Fruit fly (Drosophila melanogaster) whole organism: ENCODE data around the gene CG6749.

ENCODE experiments used
- Dll ChIP-seq: fragments of >200 bp; optimal IDR thresholded peaks from 2 replicates; lab custom pipeline; 2017
- EcR ChIP-seq, 2 experiments: fragments of >200 bp; optimal IDR thresholded peaks; 2 replicates each; lab custom pipeline; 2017; ENCODE audit warnings: missing biosample characterization in 2 of 2, missing genetic modification characterization in 2 of 2, missing genetic modification reagents in 2 of 2
- pan ChIP-seq: fragments of >200 bp; optimal IDR thresholded peaks from 2 replicates; lab custom pipeline; 2017
- usp ChIP-seq: fragments of >200 bp; optimal IDR thresholded peaks from 2 replicates; lab custom pipeline; 2017; ENCODE audit warnings: missing biosample characterization, missing genetic modification characterization, mixed read lengths

- TF ChIP-seq usp (GFP tag; lab: Kevin White, UChicago) (no peak), Dll (no peak), EcR (GFP tag; optimal IDR thresholded peaks at IDR 0.05; lab: Kevin White, UChicago) (no peak), pan (no peak)
These were observed 19.0 kb downstream of the CG6749 start for dm6 chr3L:9714537-9715144.
